Worm (Caenorhabditis elegans) whole organism, mixed stage, embryonic: ENCODE measurements around the gene cld-9.

Source experiments
- M03D4.4 ChIP-seq: sonication (generic microtip); optimal IDR thresholded peaks from 2 replicates; lab custom pipeline; 2017; ENCODE audit warnings: mild to moderate bottlenecking, missing genetic modification characterization, missing compliant biosample characterization
- blmp-1 ChIP-seq: fragments of 150-350 bp; optimal IDR thresholded peaks from 2 replicates; lab custom pipeline; 2014; ENCODE audit warnings: missing biosample characterization, missing genetic modification characterization
- elt-1 ChIP-seq: sonication (generic microtip); optimal IDR thresholded peaks from 2 replicates; lab custom pipeline; 2017; ENCODE audit warnings: missing genetic modification characterization, mild to moderate bottlenecking, missing compliant biosample characterization, antibody characterized with exemption, moderate library complexity, borderline replicate concordance; ENCODE audit not compliant: insufficient read depth
- elt-3 ChIP-seq: fragments of 150-350 bp; optimal IDR thresholded peaks from 2 replicates; lab custom pipeline; 2014; ENCODE audit warnings: missing biosample characterization, missing genetic modification characterization
- hlh-1 ChIP-seq: fragments of 150-350 bp; optimal IDR thresholded peaks from 2 replicates; lab custom pipeline; 2014; ENCODE audit warnings: missing biosample characterization, missing genetic modification reagents, missing genetic modification characterization
- lsy-2 ChIP-seq: fragments of 150-350 bp; optimal IDR thresholded peaks from 2 replicates; lab custom pipeline; 2014; ENCODE audit warnings: missing biosample characterization, missing genetic modification characterization
- mep-1 ChIP-seq: fragments of 150-350 bp; optimal IDR thresholded peaks from 2 replicates; lab custom pipeline; 2017; ENCODE audit warnings: missing biosample characterization, missing genetic modification reagents, missing genetic modification characterization, inconsistent platforms
- snpc-4 ChIP-seq: fragments of 150-350 bp; optimal IDR thresholded peaks from 2 replicates; lab custom pipeline; 2014; ENCODE audit warnings: missing biosample characterization, missing genetic modification characterization
- sptf-1 ChIP-seq: sonication (generic microtip); optimal IDR thresholded peaks from 2 replicates; lab custom pipeline; 2017; ENCODE audit warnings: mild to moderate bottlenecking, missing genetic modification characterization, moderate library complexity, missing compliant biosample characterization
- unc-39 ChIP-seq: fragments of 150-350 bp; optimal IDR thresholded peaks from 2 replicates; lab custom pipeline; 2014; ENCODE audit warnings: missing biosample characterization, missing genetic modification characterization
- unc-62 ChIP-seq: fragments of 150-350 bp; optimal IDR thresholded peaks from 2 replicates; lab custom pipeline; 2014; ENCODE audit warnings: missing biosample characterization, missing genetic modification reagents, missing genetic modification characterization
- zip-8 ChIP-seq: fragments of 150-350 bp; optimal IDR thresholded peaks from 2 replicates; lab custom pipeline; 2014; ENCODE audit warnings: missing biosample characterization, missing genetic modification characterization
- ztf-11 ChIP-seq: fragments of 150-350 bp; optimal IDR thresholded peaks from 2 replicates; lab custom pipeline; 2014; ENCODE audit warnings: missing biosample characterization, missing genetic modification characterization

DNA sequence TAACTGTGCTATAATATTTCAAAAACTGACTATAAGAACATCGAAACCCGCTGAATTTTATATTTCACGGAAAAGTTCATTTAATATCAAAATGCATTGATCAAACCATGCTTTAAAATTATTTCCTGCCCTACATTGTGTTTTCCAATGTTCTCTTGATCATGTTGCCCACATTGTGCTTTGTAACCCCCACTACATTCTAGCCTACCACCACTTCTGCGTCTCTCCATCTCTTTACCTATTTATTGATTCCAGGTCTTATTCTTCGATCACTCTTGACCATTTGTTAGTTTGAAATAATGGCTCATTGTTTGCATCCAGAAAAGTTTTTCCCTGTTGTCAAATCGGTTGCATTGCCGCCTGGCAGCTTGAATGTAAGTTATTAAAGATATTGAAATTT lies 30.5 kb upstream of the cld-9 start, which contains the start of gene decr-1.1:
- no peak for TF ChIP-seq unc-62 (GFP tag; lab: Kevin White, UChicago)
- no peak for TF ChIP-seq zip-8 (tag; lab: Kevin White, UChicago)
- no peak for TF ChIP-seq elt-1
- no peak for TF ChIP-seq unc-39 (tag; lab: Kevin White, UChicago)
- no peak for TF ChIP-seq snpc-4
- TF ChIP-seq hlh-1 (tag; lab: Kevin White, UChicago), result no peak
- TF ChIP-seq ztf-11 (tag; lab: Kevin White, UChicago), result no peak
- no peak for TF ChIP-seq lsy-2
- no peak for TF ChIP-seq blmp-1 (tag; lab: Kevin White, UChicago)
- no peak for TF ChIP-seq sptf-1
- TF ChIP-seq elt-3, result no peak
- TF ChIP-seq M03D4.4 (tag; lab: Kevin White, UChicago), result no peak
- no peak for TF ChIP-seq mep-1 (tag; lab: Kevin White, UChicago)
